Fruit fly (Drosophila melanogaster) whole organism, prepupa: ENCODE data around the gene CG17111.

Experiments used
- CG31627 ChIP-seq: fragments of 200-800 bp; sonication (Bioruptor generic); optimal IDR thresholded peaks from 3 replicates; lab custom pipeline; 2016; ENCODE audit warnings: missing biosample characterization, missing genetic modification characterization
- Hr39 ChIP-seq: fragments of 200-800 bp; sonication (Bioruptor generic); optimal IDR thresholded peaks from 2 replicates; lab custom pipeline; 2016; ENCODE audit warnings: missing biosample characterization, missing genetic modification characterization
- Sox102F ChIP-seq: fragments of 200-800 bp; sonication (Bioruptor generic); optimal IDR thresholded peaks from 2 replicates; lab custom pipeline; 2016; ENCODE audit warnings: missing biosample characterization, mild to moderate bottlenecking, missing genetic modification characterization
- Sox14 ChIP-seq: fragments of 200-800 bp; sonication (Bioruptor generic); optimal IDR thresholded peaks from 3 replicates; lab custom pipeline; 2016; ENCODE audit warnings: missing biosample characterization, missing genetic modification characterization
- dac ChIP-seq: fragments of 200-800 bp; sonication (Bioruptor generic); optimal IDR thresholded peaks from 2 replicates; lab custom pipeline; 2017; ENCODE audit warnings: missing biosample characterization, mild to moderate bottlenecking, missing genetic modification characterization
- fd59A ChIP-seq: fragments of 200-800 bp; sonication (Bioruptor generic); optimal IDR thresholded peaks from 2 replicates; lab custom pipeline; 2017; ENCODE audit warnings: missing biosample characterization, mild to moderate bottlenecking, missing genetic modification characterization, missing genetic modification reagents
- vri ChIP-seq: fragments of 200-800 bp; sonication (Bioruptor generic); optimal IDR thresholded peaks from 3 replicates; lab custom pipeline; 2016; ENCODE audit warnings: missing biosample characterization, mild to moderate bottlenecking, missing genetic modification characterization

DNA sequence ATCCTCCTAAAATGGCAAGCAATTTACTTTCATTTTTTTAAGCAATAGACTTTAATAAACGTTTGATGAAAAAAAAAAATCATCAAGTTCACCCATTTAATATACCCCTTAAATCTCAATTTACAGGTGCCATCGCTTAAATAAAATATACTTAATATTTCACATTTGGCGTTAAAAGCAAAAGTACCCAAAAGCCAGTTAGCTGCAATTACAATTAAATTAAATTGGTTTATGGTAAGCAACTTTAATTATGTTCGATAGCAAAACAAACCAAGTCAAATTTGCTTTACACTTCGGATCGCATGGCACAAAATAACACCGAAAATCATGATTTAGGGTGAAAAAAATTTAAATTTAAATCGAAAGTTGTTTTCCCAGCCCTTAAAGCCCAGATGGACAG lies 25.1 kb downstream of the CG17111 start, which contains the start of gene CG13838:
- TF ChIP-seq fd59A (GFP tag; lab: Kevin White, UChicago), result no peak
- no peak for TF ChIP-seq dac
- TF ChIP-seq Sox14 (GFP tag; lab: Kevin White, UChicago), result no peak
- TF ChIP-seq Sox102F (GFP tag; lab: Kevin White, UChicago), result no peak
- TF ChIP-seq CG31627, result no peak
- TF ChIP-seq Hr39 (GFP tag; lab: Kevin White, UChicago), result no peak
- TF ChIP-seq vri, result no peak
